Fruit fly (Drosophila melanogaster) whole organism, prepupa: ENCODE results near the gene bard.
A peak's percentile ranks its signal among the peaks of the same experiment; 100 is the strongest.

Source experiments
- Blimp-1 ChIP-seq: fragments of 200-800 bp; sonication (Bioruptor generic); optimal IDR thresholded peaks from 3 replicates; lab custom pipeline; 2017; ENCODE audit warnings: missing biosample characterization, missing genetic modification characterization, mild to moderate bottlenecking, moderate library complexity, missing genetic modification reagents
- CG11294 ChIP-seq: fragments of 200-800 bp; sonication (Bioruptor generic); IDR thresholded peaks from 2 replicates; pipeline ENCODE4 v1.3.6; 2022; ENCODE audit warnings: missing biosample characterization, missing genetic modification characterization
- CG11902 ChIP-seq: fragments of 200-800 bp; sonication (Bioruptor generic); optimal IDR thresholded peaks from 3 replicates; lab custom pipeline; 2016; ENCODE audit warnings: missing biosample characterization, missing genetic modification characterization
- CG15336 ChIP-seq: fragments of 200-800 bp; sonication (Bioruptor generic); IDR thresholded peaks from 2 replicates; pipeline ENCODE4 v1.3.6; 2022; ENCODE audit warnings: missing biosample characterization, missing genetic modification characterization
- CG1621 ChIP-seq: fragments of 200-800 bp; sonication (Bioruptor generic); optimal IDR thresholded peaks from 3 replicates; lab custom pipeline; 2018; ENCODE audit warnings: missing biosample characterization, mild to moderate bottlenecking, missing genetic modification characterization
- CG3919 ChIP-seq: fragments of 200-800 bp; sonication (Bioruptor generic); optimal IDR thresholded peaks from 3 replicates; lab custom pipeline; 2016; ENCODE audit warnings: missing biosample characterization, missing genetic modification characterization
- CG4318 ChIP-seq: fragments of 200-800 bp; sonication (Bioruptor generic); optimal IDR thresholded peaks from 3 replicates; lab custom pipeline; 2017; ENCODE audit warnings: missing biosample characterization, mild to moderate bottlenecking, missing genetic modification characterization
- CG6792 ChIP-seq: fragments of 200-800 bp; sonication (Bioruptor generic); optimal IDR thresholded peaks from 3 replicates; lab custom pipeline; 2016; ENCODE audit warnings: missing biosample characterization, missing genetic modification characterization
- CG6808 ChIP-seq: fragments of 200-800 bp; sonication (Bioruptor generic); optimal IDR thresholded peaks from 3 replicates; lab custom pipeline; 2017; ENCODE audit warnings: missing biosample characterization, missing genetic modification characterization, mild to moderate bottlenecking, moderate library complexity, missing genetic modification reagents
- CG7368 ChIP-seq: fragments of 200-800 bp; sonication (Bioruptor generic); optimal IDR thresholded peaks from 3 replicates; lab custom pipeline; 2016; ENCODE audit warnings: missing biosample characterization, missing genetic modification characterization
- CG8319 ChIP-seq: fragments of 200-800 bp; sonication (Bioruptor generic); optimal IDR thresholded peaks from 3 replicates; lab custom pipeline; 2016; ENCODE audit warnings: missing biosample characterization, missing genetic modification characterization
- Eip75B ChIP-seq: fragments of 200-800 bp; sonication (Bioruptor generic); optimal IDR thresholded peaks from 3 replicates; lab custom pipeline; 2016; ENCODE audit warnings: missing biosample characterization, missing genetic modification characterization
- Eip78C ChIP-seq: fragments of 200-800 bp; sonication (Bioruptor generic); peaks from one replicate; lab custom pipeline; 2016; ENCODE audit warnings: missing biosample characterization, missing genetic modification characterization
- Ets21C ChIP-seq: fragments of 200-800 bp; sonication (Bioruptor generic); optimal IDR thresholded peaks from 3 replicates; lab custom pipeline; 2016; ENCODE audit warnings: missing biosample characterization, missing genetic modification characterization
- Gug ChIP-seq: fragments of 200-800 bp; sonication (Bioruptor generic); IDR thresholded peaks from 2 replicates; pipeline ENCODE4 v1.3.6; 2022; ENCODE audit warnings: missing biosample characterization, missing genetic modification characterization
- Hr38 ChIP-seq: sonication (Bioruptor generic); optimal IDR thresholded peaks from 2 replicates; lab custom pipeline; 2016; ENCODE audit warnings: missing biosample characterization, missing genetic modification characterization
- Hr39 ChIP-seq: fragments of 200-800 bp; sonication (Bioruptor generic); optimal IDR thresholded peaks from 2 replicates; lab custom pipeline; 2016; ENCODE audit warnings: missing biosample characterization, missing genetic modification characterization
- Met ChIP-seq: fragments of 200-800 bp; sonication (Bioruptor generic); optimal IDR thresholded peaks from 3 replicates; lab custom pipeline; 2016; ENCODE audit warnings: missing biosample characterization, missing genetic modification characterization
- Smox ChIP-seq: fragments of 200-800 bp; sonication (Bioruptor generic); optimal IDR thresholded peaks from 3 replicates; lab custom pipeline; 2016; ENCODE audit warnings: missing biosample characterization, missing genetic modification characterization
- Sox102F ChIP-seq: fragments of 200-800 bp; sonication (Bioruptor generic); optimal IDR thresholded peaks from 2 replicates; lab custom pipeline; 2016; ENCODE audit warnings: missing biosample characterization, mild to moderate bottlenecking, missing genetic modification characterization
- Sox14 ChIP-seq: fragments of 200-800 bp; sonication (Bioruptor generic); optimal IDR thresholded peaks from 3 replicates; lab custom pipeline; 2016; ENCODE audit warnings: missing biosample characterization, missing genetic modification characterization
- Sox15 ChIP-seq: fragments of 200-800 bp; sonication (Bioruptor generic); optimal IDR thresholded peaks from 3 replicates; lab custom pipeline; 2016; ENCODE audit warnings: missing biosample characterization, missing genetic modification characterization
- achi ChIP-seq: fragments of 200-800 bp; sonication (Bioruptor generic); optimal IDR thresholded peaks from 3 replicates; lab custom pipeline; 2016; ENCODE audit warnings: missing biosample characterization, missing genetic modification characterization
- cyc ChIP-seq: fragments of 200-800 bp; sonication (Bioruptor generic); optimal IDR thresholded peaks from 3 replicates; lab custom pipeline; 2016; ENCODE audit warnings: missing biosample characterization, missing genetic modification characterization
- dac ChIP-seq: fragments of 200-800 bp; sonication (Bioruptor generic); optimal IDR thresholded peaks from 2 replicates; lab custom pipeline; 2017; ENCODE audit warnings: missing biosample characterization, mild to moderate bottlenecking, missing genetic modification characterization
- dsx ChIP-seq: fragments of 200-800 bp; optimal IDR thresholded peaks from 3 replicates; lab custom pipeline; 2019; ENCODE audit warnings: missing biosample characterization, mild to moderate bottlenecking, missing genetic modification characterization, moderate library complexity; ENCODE audit not compliant: poor library complexity, severe bottlenecking
- eg ChIP-seq: fragments of 200-800 bp; sonication (Bioruptor generic); IDR thresholded peaks from 3 replicates; pipeline ENCODE4 v1.3.6; 2022; ENCODE audit warnings: missing biosample characterization, missing genetic modification characterization
- fd59A ChIP-seq: fragments of 200-800 bp; sonication (Bioruptor generic); optimal IDR thresholded peaks from 2 replicates; lab custom pipeline; 2017; ENCODE audit warnings: missing biosample characterization, mild to moderate bottlenecking, missing genetic modification characterization, missing genetic modification reagents
- fd85E ChIP-seq: fragments of 200-800 bp; sonication (Bioruptor generic); optimal IDR thresholded peaks from 3 replicates; lab custom pipeline; 2016; ENCODE audit warnings: missing biosample characterization, missing genetic modification characterization
- lz ChIP-seq: fragments of 200-800 bp; sonication (Bioruptor generic); optimal IDR thresholded peaks from 3 replicates; lab custom pipeline; 2016; ENCODE audit warnings: missing biosample characterization, missing genetic modification characterization
- pdm3 ChIP-seq: fragments of 200-800 bp; sonication (Bioruptor generic); optimal IDR thresholded peaks from 3 replicates; lab custom pipeline; 2016; ENCODE audit warnings: missing biosample characterization, missing genetic modification characterization
- spab ChIP-seq: fragments of 200-800 bp; sonication (Bioruptor generic); optimal IDR thresholded peaks from 2 replicates; lab custom pipeline; 2017; ENCODE audit warnings: missing biosample characterization, mild to moderate bottlenecking, missing genetic modification characterization, missing genetic modification reagents
- ss ChIP-seq, 2 experiments: fragments of 200-800 bp; sonication (Bioruptor generic); optimal IDR thresholded peaks; 2 replicates in 1 of 2; 3 replicates in 1 of 2; lab custom pipeline; 2017 to 2018; ENCODE audit warnings: mild to moderate bottlenecking in 2 of 2, missing biosample characterization in 2 of 2, missing genetic modification characterization in 2 of 2, moderate library complexity in 1 of 2
- svp ChIP-seq: fragments of 200-800 bp; sonication (Bioruptor generic); peaks from one replicate; lab custom pipeline; 2016; ENCODE audit warnings: missing biosample characterization, missing genetic modification characterization
- topi ChIP-seq: fragments of 200-800 bp; sonication (Bioruptor generic); optimal IDR thresholded peaks from 3 replicates; lab custom pipeline; 2016; ENCODE audit warnings: missing biosample characterization, missing genetic modification characterization

bard gene

DNA sequence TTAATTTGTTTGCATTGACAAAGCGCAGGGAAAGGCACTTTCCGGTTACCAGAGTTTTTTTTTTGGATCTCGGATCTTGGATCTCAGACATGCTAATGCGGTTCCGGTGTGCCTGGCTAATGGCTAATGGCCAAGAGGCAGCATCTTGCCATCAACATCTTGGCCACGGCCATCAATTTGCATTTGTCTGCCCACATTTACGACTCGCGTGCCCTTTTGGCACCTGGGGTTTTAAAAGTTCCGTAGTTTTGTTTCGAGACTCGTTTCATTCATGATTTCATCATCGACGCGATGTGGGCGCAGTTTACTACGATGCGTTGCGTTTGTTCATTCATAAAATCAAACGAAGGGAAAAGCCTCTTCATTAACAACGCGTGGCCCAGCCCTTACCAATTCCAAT, 25.3 kb downstream of the bard start:
- TF ChIP-seq fd59A (GFP tag; lab: Kevin White, UChicago): no peak
- TF ChIP-seq Sox14 (GFP tag; lab: Kevin White, UChicago): no peak
- no peak for TF ChIP-seq dac (GFP tag; lab: Kevin White, UChicago)
- TF ChIP-seq CG3919 (GFP tag; lab: Kevin White, UChicago): no peak
- TF ChIP-seq dsx: no peak
- no peak for TF ChIP-seq Eip78C
- no peak for TF ChIP-seq Met (GFP tag; lab: Kevin White, UChicago)
- TF ChIP-seq pdm3 (GFP tag; lab: Kevin White, UChicago): no peak
- no peak for TF ChIP-seq lz
- no peak for TF ChIP-seq CG1621 (tag; lab: Kevin White, UChicago)
- no peak for TF ChIP-seq Sox15
- no peak for TF ChIP-seq CG7368 (GFP tag; lab: Kevin White, UChicago)
- no peak for TF ChIP-seq Sox102F (GFP tag; lab: Kevin White, UChicago)
- TF ChIP-seq cyc (GFP tag; lab: Kevin White, UChicago): no peak

DNA sequence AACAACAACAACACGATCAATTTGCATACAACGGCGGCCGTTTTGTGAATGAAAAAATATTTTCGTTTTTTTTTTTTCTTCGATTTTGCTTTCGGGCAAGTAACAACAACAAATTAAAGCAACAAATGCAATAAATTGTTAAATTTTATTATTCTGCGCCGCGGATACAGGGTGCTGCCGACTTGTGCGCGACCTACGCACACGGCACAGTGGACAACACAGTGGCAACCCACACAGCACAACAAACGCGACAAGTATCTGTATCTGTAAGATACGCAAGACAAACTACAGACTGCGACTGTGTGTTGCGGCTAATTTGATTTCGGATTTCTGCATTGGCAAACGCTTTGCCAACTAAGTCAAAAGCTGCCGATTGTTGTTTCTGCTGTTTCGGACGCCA, 26.7 kb downstream of the bard start:
- no peak for TF ChIP-seq svp (GFP tag; lab: Kevin White, UChicago)
- TF ChIP-seq fd85E (GFP tag; lab: Kevin White, UChicago): no peak
- no peak for TF ChIP-seq Hr38
- no peak for TF ChIP-seq CG6808 (GFP tag; lab: Kevin White, UChicago)
- TF ChIP-seq eg (GFP tag; lab: Robert Waterston, UW): no peak
- no peak for TF ChIP-seq Eip78C
- TF ChIP-seq CG8319: no peak
- TF ChIP-seq CG11294 (GFP tag; lab: Robert Waterston, UW): no peak
- no peak for TF ChIP-seq CG15336 (GFP tag; lab: Robert Waterston, UW)
- no peak for TF ChIP-seq achi (GFP tag; lab: Kevin White, UChicago)
- TF ChIP-seq fd59A (GFP tag; lab: Kevin White, UChicago): no peak
- no peak for TF ChIP-seq CG1621 (tag; lab: Kevin White, UChicago)
- no peak for TF ChIP-seq CG4318 (GFP tag; lab: Kevin White, UChicago)
- TF ChIP-seq Blimp-1: no peak
- no peak for TF ChIP-seq topi (GFP tag; lab: Kevin White, UChicago)
- TF ChIP-seq Hr39 (GFP tag; lab: Kevin White, UChicago): no peak
- TF ChIP-seq Ets21C (GFP tag; lab: Kevin White, UChicago): no peak
- TF ChIP-seq dsx: no peak

DNA sequence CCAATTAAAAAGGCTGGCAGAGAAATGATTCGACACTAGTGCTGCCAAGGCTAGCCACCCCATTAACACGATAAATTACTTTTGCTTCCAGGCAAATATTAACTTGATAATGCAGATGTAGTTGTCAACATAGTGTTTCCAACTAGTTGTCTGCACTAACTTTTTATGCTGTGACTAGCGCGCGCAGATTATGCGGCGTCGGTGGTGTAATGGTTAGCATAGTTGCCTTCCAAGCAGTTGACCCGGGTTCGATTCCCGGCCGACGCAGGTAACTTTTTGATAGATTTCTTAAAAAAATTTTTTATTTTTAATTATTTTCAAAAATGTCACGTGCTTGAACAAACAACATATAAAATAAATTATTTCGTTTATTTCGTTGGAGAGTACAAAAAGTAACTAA, 27.6 kb downstream of the bard start:
- TF ChIP-seq CG8319 (no peak), CG6792 (no peak), ss (GFP tag; optimal IDR thresholded peaks at IDR 0.05; lab: Kevin White, UChicago) (no peak), Eip78C (peak; percentile 39), eg (GFP tag; lab: Robert Waterston, UW) (no peak), spab (no peak), CG6808 (GFP tag; lab: Kevin White, UChicago) (no peak)
- TF ChIP-seq, all 60 proteins: peak for 1

DNA sequence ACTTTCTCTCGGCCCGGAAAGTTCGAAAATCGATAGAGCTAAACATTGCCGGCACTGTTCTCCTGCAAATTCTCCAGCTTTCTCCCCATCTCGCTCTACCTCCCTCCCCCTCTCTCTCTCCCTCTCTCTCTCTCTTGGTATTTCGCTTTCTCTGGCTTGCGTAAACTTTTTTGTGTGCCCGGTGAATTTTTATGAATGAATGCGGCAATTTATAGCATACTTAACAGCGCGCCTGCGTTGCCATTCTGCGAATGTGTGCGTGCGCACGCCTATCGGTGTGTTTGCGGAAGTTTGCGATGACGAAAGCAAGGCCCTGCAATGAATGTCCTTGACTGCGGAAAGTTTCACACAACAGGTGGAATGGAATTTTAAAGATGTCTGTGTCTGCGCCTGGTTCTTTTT, 30.9 kb downstream of the bard start:
- TF ChIP-seq Eip75B (GFP tag; lab: Kevin White, UChicago) (peak; percentile 4), CG11902 (GFP tag; lab: Kevin White, UChicago) (no peak)

DNA sequence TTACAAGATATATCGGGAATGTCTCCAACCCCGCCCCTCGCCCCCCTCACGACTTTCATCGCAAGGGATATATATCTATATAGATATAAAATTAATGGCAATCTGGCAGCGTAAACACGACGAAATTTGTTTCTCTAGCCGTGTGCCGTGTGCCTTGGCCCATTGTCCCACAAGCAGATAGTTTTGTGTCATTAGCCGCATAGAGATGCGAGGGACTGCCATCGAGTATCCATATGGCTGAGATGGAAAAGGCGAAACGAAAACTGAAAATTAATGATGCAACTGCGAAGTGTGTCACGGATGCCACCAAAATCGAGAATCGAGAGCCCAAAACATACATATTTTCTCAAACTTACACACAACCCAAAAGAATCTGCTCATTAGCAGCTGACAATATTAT, 34.0 kb downstream of the bard start:
- TF ChIP-seq Hr38 (no peak), Smox (GFP tag; lab: Kevin White, UChicago) (no peak), CG3919 (GFP tag; lab: Kevin White, UChicago) (no peak), Hr39 (GFP tag; lab: Kevin White, UChicago) (no peak), Gug (GFP tag; lab: Robert Waterston, UW) (no peak)
- TF ChIP-seq, all 60 proteins: peak for 0
